Worm (Caenorhabditis elegans): Measurements from ENCODE around the gene Y81B9A.3.

The Y81B9A.3 gene

ce11 chrX:9225273-9225672 is 43.0 kb downstream of the Y81B9A.3 start (continued):
- TF ChIP-seq ama-1 (optimal IDR thresholded peaks at IDR 0.05) (no peak), pqm-1 (tag; optimal IDR thresholded peaks at IDR 0.05) (peak; percentile 17), nhr-25 (tag; optimal IDR thresholded peaks at IDR 0.05; ENCODE audit: borderline replicate concordance, insufficient read depth) (peak; percentile 38), nhr-11 (tag; optimal IDR thresholded peaks at IDR 0.05) (no peak), ZK337.2 (GFP tag; IDR thresholded peaks at IDR 0.05) (no peak), duxl-1 (tag; optimal IDR thresholded peaks at IDR 0.05; ENCODE audit: poor library complexity) (no peak), aha-1 (tag) (no peak), fos-1 (tag; optimal IDR thresholded peaks at IDR 0.05) (no peak), D1046.2 (GFP tag; IDR thresholded peaks at IDR 0.05) (no peak), zfp-3 (GFP tag; conservative IDR thresholded peaks at IDR 0.05) (no peak), nhr-77 (tag; optimal IDR thresholded peaks at IDR 0.05) (no peak), nhr-102 (tag; optimal IDR thresholded peaks at IDR 0.05) (no peak), T26A8.4 (GFP tag; IDR thresholded peaks at IDR 0.05) (no peak), nhr-111 (GFP tag; optimal IDR thresholded peaks at IDR 0.05) (no peak), F10B5.3 (tag; optimal IDR thresholded peaks at IDR 0.05) (no peak), F26F4.8 (GFP tag; conservative IDR thresholded peaks at IDR 0.05) (no peak), rbr-2 (tag; optimal IDR thresholded peaks at IDR 0.05) (peak; percentile 17), zip-11 (GFP tag; IDR thresholded peaks at IDR 0.05) (no peak), mxl-2 (GFP tag; conservative IDR thresholded peaks at IDR 0.05) (no peak), mxl-3 (GFP tag; optimal IDR thresholded peaks at IDR 0.05) (peak; percentile 95), zip-2 (tag; optimal IDR thresholded peaks at IDR 0.05) (no peak), mep-1 (tag; optimal IDR thresholded peaks at IDR 0.05) (peak; percentile 64), daf-19 (GFP tag; conservative IDR thresholded peaks at IDR 0.05) (no peak), ztf-11 (tag; optimal IDR thresholded peaks at IDR 0.05) (no peak), tra-1 (GFP tag; IDR thresholded peaks at IDR 0.05) (peak; percentile 34; the same call in 1 of the 2 replicates), zfp-2 (tag; optimal IDR thresholded peaks at IDR 0.05) (no peak), vab-7 (GFP tag; IDR thresholded peaks at IDR 0.05) (no peak), nhr-28 (tag; optimal IDR thresholded peaks at IDR 0.05) (peak; percentile 63), egl-27 (tag; optimal IDR thresholded peaks at IDR 0.05) (no peak), tag-97 (GFP tag; IDR thresholded peaks at IDR 0.05) (no peak), ces-1 (GFP tag; optimal IDR thresholded peaks at IDR 0.05) (no peak), lin-15B (tag; optimal IDR thresholded peaks at IDR 0.05) (no peak), fkh-10 (GFP tag; optimal IDR thresholded peaks at IDR 0.05) (no peak), hlh-11 (tag; optimal IDR thresholded peaks at IDR 0.05) (peak; percentile 71), cey-2 (tag; optimal IDR thresholded peaks at IDR 0.05; ENCODE audit: borderline replicate concordance, insufficient read depth) (no peak), attf-4 (tag; optimal IDR thresholded peaks at IDR 0.05) (no peak), snpc-4 (tag; optimal IDR thresholded peaks at IDR 0.05) (no peak), dmd-9 (GFP tag; IDR thresholded peaks at IDR 0.05) (no peak), skn-1 (tag; optimal IDR thresholded peaks at IDR 0.05) (no peak), lin-1 (GFP tag; IDR thresholded peaks at IDR 0.05) (peak; percentile 71; the same call in 1 of the 2 replicates), gei-8 (GFP tag; optimal IDR thresholded peaks at IDR 0.05) (no peak), unc-39 (tag; optimal IDR thresholded peaks at IDR 0.05) (no peak), ceh-82 (tag; optimal IDR thresholded peaks at IDR 0.05) (no peak), Y48G9A.11 (GFP tag; IDR thresholded peaks at IDR 0.05) (no peak), unc-62 (GFP tag; optimal IDR thresholded peaks at IDR 0.05 in 1 of 2) (peak in 1 of 2 experiments; percentile 82), unc-62 (tag; optimal IDR thresholded peaks at IDR 0.05) (no peak), Y105C5A.15 (GFP tag; IDR thresholded peaks at IDR 0.05) (no peak), R02D3.7 (tag; optimal IDR thresholded peaks at IDR 0.05) (no peak), mdl-1 (tag; optimal IDR thresholded peaks at IDR 0.05) (peak in 1 of 2 experiments; percentile 61), spr-3 (GFP tag; optimal IDR thresholded peaks at IDR 0.05) (no peak), dve-1 (tag; optimal IDR thresholded peaks at IDR 0.05; ENCODE audit: insufficient read depth) (peak; percentile 63), pha-4 (GFP tag; IDR thresholded peaks at IDR 0.05) (no peak; the same call in 1 of the 2 replicates), pha-4 (tag; optimal IDR thresholded peaks at IDR 0.05) (no peak)
